Fruit fly (Drosophila melanogaster) whole organism, embryonic: ENCODE measurements around the gene numb.

Experiments
- Atf-2 ChIP-seq: fragments of 200-800 bp; sonication (Bioruptor generic); optimal IDR thresholded peaks from 2 replicates; lab custom pipeline; 2016; ENCODE audit warnings: missing biosample characterization, missing genetic modification characterization
- Atf6 ChIP-seq: fragments of 200-800 bp; sonication (Bioruptor generic); IDR thresholded peaks from 2 replicates; pipeline ENCODE4 v1.3.6; 2022; ENCODE audit warnings: missing biosample characterization, missing genetic modification characterization
- CG1024 ChIP-seq: fragments of 200-800 bp; sonication (Bioruptor generic); IDR thresholded peaks from 2 replicates; pipeline ENCODE4 v1.3.6; 2022; ENCODE audit warnings: missing biosample characterization, missing genetic modification characterization
- CG10431 ChIP-seq: fragments of 200-800 bp; sonication (Bioruptor generic); optimal IDR thresholded peaks from 3 replicates; lab custom pipeline; 2018; ENCODE audit warnings: missing biosample characterization, mild to moderate bottlenecking, missing genetic modification characterization
- CG11695 ChIP-seq: fragments of 200-800 bp; sonication (Bioruptor generic); IDR thresholded peaks from 3 replicates; pipeline ENCODE4 v1.3.6; 2022; ENCODE audit warnings: missing biosample characterization, missing genetic modification characterization
- CG15269 ChIP-seq: fragments of 200-800 bp; sonication (Bioruptor generic); optimal IDR thresholded peaks from 2 replicates; lab custom pipeline; 2018; ENCODE audit warnings: missing biosample characterization, mild to moderate bottlenecking, missing genetic modification characterization, moderate library complexity
- CG1603 ChIP-seq: fragments of 200-800 bp; sonication (Bioruptor generic); optimal IDR thresholded peaks from 2 replicates; lab custom pipeline; 2019; ENCODE audit warnings: missing biosample characterization, mild to moderate bottlenecking, missing genetic modification characterization, moderate library complexity
- CG18011 ChIP-seq: fragments of 200-800 bp; sonication (Bioruptor generic); optimal IDR thresholded peaks from 2 replicates; lab custom pipeline; 2017; ENCODE audit warnings: missing biosample characterization, missing genetic modification characterization, mild to moderate bottlenecking, moderate library complexity, missing genotype
- CG18599 ChIP-seq: fragments of 200-800 bp; sonication (Bioruptor generic); optimal IDR thresholded peaks from 3 replicates; lab custom pipeline; 2017; ENCODE audit warnings: missing biosample characterization, missing genetic modification characterization, mild to moderate bottlenecking, moderate library complexity, missing genetic modification reagents
- CG2875 ChIP-seq: fragments of 200-800 bp; sonication (Bioruptor generic); optimal IDR thresholded peaks from 2 replicates; lab custom pipeline; 2017; ENCODE audit warnings: missing biosample characterization, mild to moderate bottlenecking, missing genetic modification characterization, missing genetic modification reagents
- CG3281 ChIP-seq: fragments of 200-800 bp; sonication (Bioruptor generic); optimal IDR thresholded peaks from 3 replicates; lab custom pipeline; 2017; ENCODE audit warnings: missing biosample characterization, mild to moderate bottlenecking, missing genetic modification characterization
- CG3995 ChIP-seq: fragments of 200-800 bp; sonication (Bioruptor generic); optimal IDR thresholded peaks from 3 replicates; lab custom pipeline; 2016; ENCODE audit warnings: missing biosample characterization, missing genetic modification characterization
- CG4730 ChIP-seq: fragments of 200-800 bp; sonication (Bioruptor generic); IDR thresholded peaks from 2 replicates; pipeline ENCODE4 v1.3.6; 2022; ENCODE audit warnings: missing biosample characterization, missing genetic modification characterization
- CG5180 ChIP-seq: fragments of 200-800 bp; sonication (Bioruptor generic); optimal IDR thresholded peaks from 3 replicates; lab custom pipeline; 2017; ENCODE audit warnings: missing biosample characterization, missing genetic modification characterization, mild to moderate bottlenecking, moderate library complexity, missing genetic modification reagents
- CG6272 ChIP-seq: fragments of 200-800 bp; sonication (Bioruptor generic); IDR thresholded peaks from 2 replicates; pipeline ENCODE4 v1.3.6; 2022; ENCODE audit warnings: missing biosample characterization, missing genetic modification characterization
- CG6683 ChIP-seq: fragments of 200-800 bp; sonication (Bioruptor generic); optimal IDR thresholded peaks from 2 replicates; lab custom pipeline; 2017; ENCODE audit warnings: missing biosample characterization, mild to moderate bottlenecking, missing genetic modification characterization, missing genetic modification reagents
- CG7357 ChIP-seq: fragments of 200-800 bp; sonication (Bioruptor generic); IDR thresholded peaks from 3 replicates; pipeline ENCODE4 v1.3.6; 2022; ENCODE audit warnings: missing biosample characterization, missing genetic modification characterization
- CG7556 ChIP-seq: fragments of 200-800 bp; sonication (Bioruptor generic); optimal IDR thresholded peaks from 2 replicates; lab custom pipeline; 2017; ENCODE audit warnings: missing biosample characterization, mild to moderate bottlenecking, missing genetic modification characterization
- CG7786 ChIP-seq: fragments of 200-800 bp; sonication (Bioruptor generic); optimal IDR thresholded peaks from 2 replicates; lab custom pipeline; 2016; ENCODE audit warnings: missing biosample characterization, missing genetic modification characterization
- CG8290 ChIP-seq, 3 experiments: fragments of 200-800 bp; sonication (Bioruptor generic); optimal IDR thresholded peaks; 2 replicates each; lab custom pipeline; 2016 to 2019; ENCODE audit warnings: missing biosample characterization in 3 of 3, missing genetic modification characterization in 3 of 3, mild to moderate bottlenecking in 2 of 3, moderate library complexity in 1 of 3
- CG8924 ChIP-seq: fragments of 200-800 bp; optimal IDR thresholded peaks from 3 replicates; lab custom pipeline; 2019; ENCODE audit warnings: missing biosample characterization, mild to moderate bottlenecking, missing genetic modification characterization, moderate library complexity
- CHES-1-like ChIP-seq: fragments of 200-800 bp; sonication (Bioruptor generic); optimal IDR thresholded peaks from 2 replicates; lab custom pipeline; 2016; ENCODE audit warnings: missing biosample characterization, missing genetic modification characterization
- Doc3 ChIP-seq: fragments of 200-800 bp; sonication (Bioruptor generic); IDR thresholded peaks from 3 replicates; pipeline ENCODE4 v1.3.6; 2022; ENCODE audit warnings: missing biosample characterization, missing genetic modification characterization; ENCODE audit not compliant: partially characterized antibody
- Eip74EF ChIP-seq, 2 experiments: fragments of 200-800 bp in 1 of 2; fragments of >200 bp in 1 of 2; sonication (Bioruptor generic) in 1 of 2; optimal IDR thresholded peaks; 2 replicates each; lab custom pipeline; 2017 to 2019; ENCODE audit warnings: missing biosample characterization in 2 of 2, missing genetic modification characterization in 2 of 2, mild to moderate bottlenecking in 1 of 2, moderate library complexity in 1 of 2
- NK7.1 ChIP-seq: fragments of 200-800 bp; sonication (Bioruptor generic); optimal IDR thresholded peaks from 3 replicates; lab custom pipeline; 2016; ENCODE audit warnings: missing biosample characterization, missing genetic modification characterization
- PHDP ChIP-seq: fragments of 200-800 bp; sonication (Bioruptor generic); optimal IDR thresholded peaks from 3 replicates; lab custom pipeline; 2018; ENCODE audit warnings: missing biosample characterization, mild to moderate bottlenecking, missing genetic modification characterization, moderate library complexity
- Rfx ChIP-seq: fragments of 200-800 bp; sonication (Bioruptor generic); IDR thresholded peaks from 2 replicates; pipeline ENCODE4 v1.3.6; 2022; ENCODE audit warnings: missing biosample characterization, missing genetic modification characterization
- Xrp1 ChIP-seq: fragments of 200-800 bp; sonication (Bioruptor generic); IDR thresholded peaks from 2 replicates; pipeline ENCODE4 v1.3.6; 2022; ENCODE audit warnings: missing biosample characterization, missing genetic modification characterization
- ab ChIP-seq: fragments of 200-800 bp; sonication (Bioruptor generic); optimal IDR thresholded peaks from 2 replicates; lab custom pipeline; 2016; ENCODE audit warnings: missing biosample characterization, missing genetic modification characterization
- amos ChIP-seq: fragments of 200-800 bp; sonication (Bioruptor generic); IDR thresholded peaks from 2 replicates; pipeline ENCODE4 v1.3.6; 2022; ENCODE audit warnings: missing biosample characterization, missing genetic modification characterization; ENCODE audit not compliant: partially characterized antibody
- caup ChIP-seq: fragments of 200-800 bp; sonication (Bioruptor generic); optimal IDR thresholded peaks from 3 replicates; lab custom pipeline; 2017; ENCODE audit warnings: missing biosample characterization, mild to moderate bottlenecking, missing genetic modification characterization, moderate library complexity; ENCODE audit not compliant: severe bottlenecking
- eve ChIP-seq, 2 experiments: fragments of >200 bp; optimal IDR thresholded peaks; 2 replicates each; lab custom pipeline; 2017; ENCODE audit warnings: missing biosample characterization in 2 of 2, missing genetic modification characterization in 2 of 2
- fd102C ChIP-seq: fragments of 200-800 bp; sonication (Bioruptor generic); optimal IDR thresholded peaks from 2 replicates; lab custom pipeline; 2018; ENCODE audit warnings: missing biosample characterization, mild to moderate bottlenecking, missing genetic modification characterization, moderate library complexity
- ftz-f1 ChIP-seq: fragments of 200-800 bp; sonication (Bioruptor generic); optimal IDR thresholded peaks from 2 replicates; lab custom pipeline; 2016; ENCODE audit warnings: missing biosample characterization, missing genetic modification characterization
- gem ChIP-seq: fragments of 200-800 bp; sonication (Bioruptor generic); optimal IDR thresholded peaks from 2 replicates; lab custom pipeline; 2019; ENCODE audit warnings: missing biosample characterization, mild to moderate bottlenecking, missing genetic modification characterization, moderate library complexity
- hbn ChIP-seq: fragments of 200-800 bp; sonication (Bioruptor generic); IDR thresholded peaks from 2 replicates; pipeline ENCODE4 v1.3.6; 2022; ENCODE audit warnings: missing biosample characterization, missing genetic modification characterization; ENCODE audit not compliant: partially characterized antibody
- mirr ChIP-seq: fragments of 200-800 bp; sonication (Bioruptor generic); optimal IDR thresholded peaks from 3 replicates; lab custom pipeline; 2018; ENCODE audit warnings: missing biosample characterization, mild to moderate bottlenecking, missing genetic modification characterization
- nau ChIP-seq: fragments of 200-800 bp; sonication (Bioruptor generic); optimal IDR thresholded peaks from 3 replicates; lab custom pipeline; 2017; ENCODE audit warnings: missing biosample characterization, mild to moderate bottlenecking, missing genetic modification characterization, missing genetic modification reagents
- nerfin-2 ChIP-seq: fragments of 200-800 bp; sonication (Bioruptor generic); IDR thresholded peaks from 2 replicates; pipeline ENCODE4 v1.3.6; 2022; ENCODE audit warnings: missing biosample characterization, missing genetic modification characterization; ENCODE audit not compliant: partially characterized antibody
- pan ChIP-seq, 4 experiments: fragments of >200 bp in 3 of 4; fragments of 200-800 bp in 1 of 4; sonication (Bioruptor generic) in 1 of 4; optimal IDR thresholded peaks in 3 of 4; IDR thresholded peaks in 1 of 4; 2 replicates each; pipeline versions ENCODE4 v1.3.6 to Lab custom; 2017 to 2022; ENCODE audit warnings: missing biosample characterization in 2 of 4, missing genetic modification characterization in 2 of 4, mixed read lengths in 1 of 4
- ranshi ChIP-seq: fragments of 200-800 bp; sonication (Bioruptor generic); IDR thresholded peaks from 2 replicates; pipeline ENCODE4 v1.3.6; 2022; ENCODE audit warnings: missing biosample characterization, missing genetic modification characterization
- repo ChIP-seq: fragments of 200-800 bp; sonication (Bioruptor generic); optimal IDR thresholded peaks from 2 replicates; lab custom pipeline; 2016; ENCODE audit warnings: missing biosample characterization, missing genetic modification characterization
- sc ChIP-seq, 3 experiments: fragments of >200 bp in 2 of 3; fragments of 200-800 bp in 1 of 3; sonication (Bioruptor generic) in 1 of 3; optimal IDR thresholded peaks; 2 replicates in 2 of 3; 3 replicates in 1 of 3; lab custom pipeline; 2017; ENCODE audit warnings: mild to moderate bottlenecking in 1 of 3, missing biosample characterization in 1 of 3, missing genetic modification characterization in 1 of 3, missing genetic modification reagents in 1 of 3
- schlank ChIP-seq: fragments of 200-800 bp; sonication (Bioruptor generic); optimal IDR thresholded peaks from 2 replicates; lab custom pipeline; 2018; ENCODE audit warnings: missing biosample characterization, mild to moderate bottlenecking, missing genetic modification characterization
- scrt ChIP-seq: fragments of 200-800 bp; sonication (Bioruptor generic); optimal IDR thresholded peaks from 2 replicates; lab custom pipeline; 2018; ENCODE audit warnings: missing biosample characterization, mild to moderate bottlenecking, missing genetic modification characterization, moderate library complexity
- sens ChIP-seq: fragments of 200-800 bp; sonication (Bioruptor generic); peaks from one replicate; lab custom pipeline; 2016; ENCODE audit warnings: missing biosample characterization, missing genetic modification characterization
- zfh1 ChIP-seq: fragments of 200-800 bp; sonication (Bioruptor generic); IDR thresholded peaks from 3 replicates; pipeline ENCODE4 v1.3.6; 2022; ENCODE audit warnings: missing biosample characterization, missing genetic modification characterization

The numb gene

dm6 chr2L:9509653-9510052, 72.4 kb downstream of the numb start (continued):
- TF ChIP-seq amos (GFP tag; lab: Robert Waterston, UW) = no peak
- no peak for TF ChIP-seq sc (optimal IDR thresholded peaks at IDR 0.05; lab: Kevin White, UChicago)
- TF ChIP-seq sc (GFP tag; optimal IDR thresholded peaks at IDR 0.05; lab: Kevin White, UChicago) = peak; percentile 1
- no peak for TF ChIP-seq CG10431
- TF ChIP-seq CG6272 = no peak
- TF ChIP-seq ranshi (GFP tag; lab: Robert Waterston, UW) = 0 out of 2 replicates have a peak, but pooled peaks have one; percentile 9
- TF ChIP-seq sens (GFP tag; lab: Kevin White, UChicago) = peak; percentile 73
- no peak for TF ChIP-seq Atf-2 (GFP tag; lab: Kevin White, UChicago)
- peak; percentile 60 for TF ChIP-seq caup (GFP tag; lab: Kevin White, UChicago)
- TF ChIP-seq CG18011 = peak; percentile 13
- TF ChIP-seq CG5180 (GFP tag; lab: Kevin White, UChicago) = peak; percentile 12
- peak; percentile 38 for TF ChIP-seq PHDP
- no peak for TF ChIP-seq hbn
- TF ChIP-seq CG15269 (tag; lab: Kevin White, UChicago) = peak; percentile 14
- peak; percentile 83 for TF ChIP-seq mirr (GFP tag; lab: Kevin White, UChicago)
- peak; percentile 19 for TF ChIP-seq schlank (tag; lab: Kevin White, UChicago)
- no peak for TF ChIP-seq CG7357 (GFP tag; lab: Robert Waterston, UW)
- peak in 1 of 2 experiments; percentile 45 for TF ChIP-seq Eip74EF (GFP tag; optimal IDR thresholded peaks at IDR 0.05; lab: Kevin White, UChicago)
- no peak for TF ChIP-seq eve (GFP tag; optimal IDR thresholded peaks at IDR 0.05; lab: Kevin White, UChicago)
- TF ChIP-seq Atf6 (GFP tag; lab: Robert Waterston, UW) = peak; percentile 48; the same call in 1 of the 2 replicates
- TF ChIP-seq gem (tag; lab: Kevin White, UChicago) = peak; percentile 2
- TF ChIP-seq CG11695 (GFP tag; lab: Robert Waterston, UW) = 0 out of 3 replicates have a peak, but pooled peaks have one; percentile 6
- no peak for TF ChIP-seq repo
- TF ChIP-seq ftz-f1 (GFP tag; lab: Kevin White, UChicago) = no peak
- no peak for TF ChIP-seq ab (GFP tag; lab: Kevin White, UChicago)
- TF ChIP-seq Xrp1 = 0 out of 2 replicates have a peak, but pooled peaks have one; percentile 10
- TF ChIP-seq CG3281 (GFP tag; lab: Kevin White, UChicago) = peak; percentile 53
- TF ChIP-seq CG1024 (GFP tag; lab: Robert Waterston, UW) = no peak
- no peak for TF ChIP-seq fd102C (GFP tag; lab: Kevin White, UChicago)
- TF ChIP-seq CG4730 (GFP tag; lab: Robert Waterston, UW) = 0 out of 2 replicates have a peak, but pooled peaks have one; percentile 4
- no peak for TF ChIP-seq CG7786 (GFP tag; lab: Kevin White, UChicago)
- peak; percentile 35 for TF ChIP-seq scrt (GFP tag; lab: Kevin White, UChicago)
- peak; percentile 11 for TF ChIP-seq CG6683 (GFP tag; lab: Kevin White, UChicago)
- TF ChIP-seq CG8290 (GFP tag; optimal IDR thresholded peaks at IDR 0.05; lab: Kevin White, UChicago) = no peak
- TF ChIP-seq CG8290 (tag; optimal IDR thresholded peaks at IDR 0.05; lab: Kevin White, UChicago) = peak in 1 of 2 experiments; percentile 75
- no peak for TF ChIP-seq NK7.1
- TF ChIP-seq nerfin-2 (GFP tag; lab: Robert Waterston, UW) = no peak
- TF ChIP-seq CHES-1-like = peak; percentile 16
- TF ChIP-seq CG18599 (GFP tag; lab: Kevin White, UChicago) = peak; percentile 48
- TF ChIP-seq CG7556 (GFP tag; lab: Kevin White, UChicago) = peak; percentile 23
- no peak for TF ChIP-seq Doc3
- TF ChIP-seq CG1603 (tag; lab: Kevin White, UChicago) = peak; percentile 18
- TF ChIP-seq CG3995 (GFP tag; lab: Kevin White, UChicago) = no peak
- no peak for TF ChIP-seq CG2875
- peak; percentile 0 for TF ChIP-seq CG8924 (tag; lab: Kevin White, UChicago)
- peak; percentile 20 for TF ChIP-seq nau (GFP tag; lab: Kevin White, UChicago)
- TF ChIP-seq Rfx = peak; percentile 51; the same call in 1 of the 2 replicates
- TF ChIP-seq pan (optimal IDR thresholded peaks at IDR 0.05; lab: Kevin White, UChicago) = no peak
- TF ChIP-seq pan (GFP tag; optimal IDR thresholded peaks at IDR 0.05 in 1 of 2, IDR thresholded peaks at IDR 0.05 in 1 of 2) = peak in 1 of 2 experiments; percentile 5
- 0 out of 3 replicates have a peak, but pooled peaks have one; percentile 23 for TF ChIP-seq zfh1 (GFP tag; lab: Robert Waterston, UW)
